Fruit fly (Drosophila melanogaster) Kc167 (cell line): ENCODE data around the gene Nufip.

Source experiments
- Myc ChIP-seq: fragments of >200 bp; optimal IDR thresholded peaks from 2 replicates; lab custom pipeline; 2017; ENCODE audit warnings: missing external identifiers
- Sin3A ChIP-seq: fragments of >200 bp; optimal IDR thresholded peaks from 2 replicates; lab custom pipeline; 2018; ENCODE audit warnings: missing external identifiers
- h ChIP-seq: fragments of >200 bp; optimal IDR thresholded peaks from 3 replicates; lab custom pipeline; 2018; ENCODE audit warnings: missing external identifiers
- insv ChIP-seq: fragments of >200 bp; optimal IDR thresholded peaks from 3 replicates; lab custom pipeline; 2018; ENCODE audit warnings: missing external identifiers
- psq ChIP-seq: fragments of >200 bp; optimal IDR thresholded peaks from 2 replicates; lab custom pipeline; 2017; ENCODE audit warnings: missing external identifiers
- ttk ChIP-seq: sonication (Bioruptor generic); optimal IDR thresholded peaks from 2 replicates; lab custom pipeline; 2017; ENCODE audit warnings: missing external identifiers

Gene Nufip

DNA sequence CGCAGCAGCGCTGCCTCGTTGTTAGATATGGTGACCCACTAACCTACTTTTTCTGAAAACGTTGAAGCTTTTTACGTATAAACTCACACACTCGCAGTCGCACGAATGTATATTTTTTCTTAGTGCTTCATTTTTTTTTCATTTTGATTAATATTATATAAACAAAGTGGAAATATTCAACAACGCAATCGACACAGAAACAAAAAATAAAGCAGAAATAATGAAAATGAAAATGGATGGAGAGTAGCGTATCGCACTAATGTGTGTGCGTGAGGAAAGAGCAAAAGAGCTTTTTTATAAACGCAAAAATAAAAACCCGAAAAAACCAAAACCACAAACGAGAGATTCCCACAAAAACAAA lies 37.9 kb upstream of the Nufip start:
- TF ChIP-seq Sin3A, result no peak
- TF ChIP-seq ttk (lab: Kevin White, UChicago), result no peak
- no peak for TF ChIP-seq h (lab: Kevin White, UChicago)
- no peak for TF ChIP-seq psq (lab: Kevin White, UChicago)
- TF ChIP-seq Myc (lab: Kevin White, UChicago), result no peak
- no peak for TF ChIP-seq insv (lab: Kevin White, UChicago)

- TF ChIP-seq Sin3A, result no peak
- no peak for TF ChIP-seq Myc (lab: Kevin White, UChicago)
- no peak for TF ChIP-seq ttk (lab: Kevin White, UChicago)
- no peak for TF ChIP-seq h (lab: Kevin White, UChicago)
- TF ChIP-seq insv (lab: Kevin White, UChicago), result no peak
- TF ChIP-seq psq (lab: Kevin White, UChicago), result no peak
Measured at dm6 chr3L:18784562-18784961, 36.4 kb upstream of the Nufip start.

dm6 chr3L:18783544-18783943 lies 35.4 kb upstream of the Nufip start:
- TF ChIP-seq psq (lab: Kevin White, UChicago) (no peak), Sin3A (no peak), insv (lab: Kevin White, UChicago) (no peak), h (lab: Kevin White, UChicago) (no peak)

dm6 chr3L:18782653-18783052 lies 34.5 kb upstream of the Nufip start:
- TF ChIP-seq insv (lab: Kevin White, UChicago) (no peak), h (lab: Kevin White, UChicago) (no peak), ttk (lab: Kevin White, UChicago) (no peak), Sin3A (no peak), Myc (lab: Kevin White, UChicago) (no peak), psq (lab: Kevin White, UChicago) (no peak)

DNA sequence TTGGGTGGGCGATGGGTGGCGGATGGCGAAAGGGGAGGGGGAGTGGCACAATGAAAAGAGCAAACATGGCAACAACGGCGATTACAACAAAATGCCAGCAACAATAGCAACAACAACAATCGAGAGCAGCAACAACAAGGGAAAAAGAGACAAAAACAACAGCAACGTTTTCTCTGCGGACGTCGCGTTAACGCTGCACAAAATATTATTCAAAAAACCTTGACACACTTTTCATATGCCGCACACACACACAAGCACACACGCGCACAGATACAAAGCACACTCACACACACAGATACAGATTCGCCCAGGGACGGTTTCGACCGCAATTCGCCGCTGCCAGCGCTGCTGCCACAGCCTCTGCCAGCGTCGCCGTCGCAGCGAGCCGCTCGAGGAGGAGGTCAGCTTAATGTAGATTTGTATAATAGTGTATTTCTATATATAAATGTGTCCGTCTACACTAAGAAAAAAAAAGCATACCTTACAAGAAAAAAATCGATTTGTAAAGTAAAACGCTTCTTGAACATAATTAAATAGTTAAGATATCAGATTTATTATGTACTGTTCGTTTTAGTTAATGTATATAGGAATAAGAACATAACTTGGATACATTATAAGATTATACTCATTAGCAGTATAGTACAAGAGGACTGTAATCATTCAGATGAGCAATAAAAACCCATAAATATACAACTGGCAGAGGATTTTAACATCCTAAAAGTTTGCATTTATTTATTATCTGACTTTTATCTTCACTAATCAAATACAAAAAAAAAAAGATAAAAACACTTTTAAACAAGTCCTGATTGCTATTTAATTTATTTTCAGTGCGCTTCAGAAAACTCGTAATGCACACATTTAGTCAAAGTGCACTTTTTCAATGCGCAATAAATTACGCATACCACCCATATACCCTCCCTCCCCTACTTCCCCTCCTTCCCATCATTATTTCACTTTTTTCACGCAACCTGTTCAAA lies 33.8 kb upstream of the Nufip start:
- TF ChIP-seq Myc (lab: Kevin White, UChicago), result no peak
- no peak for TF ChIP-seq psq (lab: Kevin White, UChicago)
- TF ChIP-seq ttk (lab: Kevin White, UChicago), result no peak
- no peak for TF ChIP-seq Sin3A
- no peak for TF ChIP-seq h (lab: Kevin White, UChicago)
- TF ChIP-seq insv (lab: Kevin White, UChicago), result no peak

- no peak for TF ChIP-seq h (lab: Kevin White, UChicago)
- no peak for TF ChIP-seq psq (lab: Kevin White, UChicago)
- no peak for TF ChIP-seq Myc (lab: Kevin White, UChicago)
- TF ChIP-seq ttk (lab: Kevin White, UChicago), result no peak
- TF ChIP-seq Sin3A, result no peak
- TF ChIP-seq insv (lab: Kevin White, UChicago), result no peak
Measured at dm6 chr3L:18772014-18772560, 23.9 kb upstream of the Nufip start.

- TF ChIP-seq Sin3A (no peak), insv (lab: Kevin White, UChicago) (no peak), Myc (lab: Kevin White, UChicago) (no peak), psq (lab: Kevin White, UChicago) (no peak), ttk (lab: Kevin White, UChicago) (no peak), h (lab: Kevin White, UChicago) (no peak)
Measured at dm6 chr3L:18771095-18772013, 23.2 kb upstream of the Nufip start.

dm6 chr3L:18769782-18770181 lies 21.6 kb upstream of the Nufip start:
- TF ChIP-seq Myc (lab: Kevin White, UChicago) (no peak), ttk (lab: Kevin White, UChicago) (no peak), h (lab: Kevin White, UChicago) (no peak), insv (lab: Kevin White, UChicago) (no peak), psq (lab: Kevin White, UChicago) (no peak), Sin3A (no peak)

DNA sequence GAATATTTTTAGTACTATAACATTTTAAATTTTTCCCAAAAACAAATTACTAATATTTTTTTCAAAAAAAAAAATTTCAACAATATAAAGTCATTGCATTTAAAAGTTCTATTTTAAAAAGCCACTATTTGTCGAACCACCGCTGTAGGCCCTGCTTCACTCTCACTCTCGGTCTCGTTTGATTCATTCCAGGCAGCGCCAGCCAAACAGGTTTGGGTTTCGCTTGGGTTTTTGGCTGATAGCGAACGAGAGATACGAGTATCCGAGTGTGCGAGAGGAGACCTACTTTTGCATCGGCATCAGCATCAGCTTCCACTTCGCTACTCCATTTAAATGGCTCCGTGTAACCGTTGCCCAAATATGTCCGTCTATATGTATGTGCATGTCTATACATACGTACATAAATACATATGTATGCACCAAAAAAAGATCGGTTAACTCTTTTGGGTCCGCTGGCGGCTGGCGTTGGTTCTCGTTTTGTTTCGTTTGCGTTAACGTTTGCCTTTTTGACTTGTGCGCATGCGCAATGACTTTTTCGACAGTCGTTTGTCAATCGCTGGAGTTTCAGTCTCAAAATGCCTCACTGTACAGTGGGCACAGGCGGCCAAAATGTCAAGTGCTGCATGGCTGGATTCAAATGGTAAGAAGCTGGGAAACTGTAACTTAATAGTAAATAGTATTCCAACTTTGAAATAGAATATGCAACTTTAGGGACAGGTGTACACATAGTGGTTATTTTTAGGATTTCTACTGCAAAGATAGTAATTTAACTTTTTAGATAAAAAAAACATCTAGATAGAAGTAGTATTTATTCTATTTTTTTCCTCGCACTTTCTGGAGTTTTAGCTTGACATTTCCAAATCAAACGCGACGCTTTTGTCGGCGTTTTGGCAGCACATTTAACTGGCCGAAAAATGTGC lies 20.9 kb upstream of the Nufip start:
- TF ChIP-seq Sin3A (no peak), ttk (lab: Kevin White, UChicago) (no peak), psq (lab: Kevin White, UChicago) (no peak), Myc (lab: Kevin White, UChicago) (no peak), h (lab: Kevin White, UChicago) (no peak), insv (lab: Kevin White, UChicago) (no peak)
